Worm (Caenorhabditis elegans) whole organism, young adult: ENCODE measurements around the gene T21C12.4.

Experiments used
- B0035.1 ChIP-seq: sonication (generic microtip); optimal IDR thresholded peaks from 2 replicates; lab custom pipeline; 2016; ENCODE audit warnings: missing genetic modification characterization, mild to moderate bottlenecking, missing compliant biosample characterization, missing genotype, missing genetic modification reagents
- B0336.3 ChIP-seq: fragments of 200-800 bp; sonication (Bioruptor generic); IDR thresholded peaks from 2 replicates; pipeline ENCODE4 v1.3.6; 2022; ENCODE audit warnings: missing genetic modification characterization, missing compliant biosample characterization
- C06A6.2 ChIP-seq: fragments of 200-800 bp; sonication (Bioruptor generic); conservative IDR thresholded peaks from 2 replicates; pipeline ENCODE4 v1.3.6; 2022; ENCODE audit warnings: missing genetic modification characterization, missing compliant biosample characterization
- F23B12.7 ChIP-seq: sonication (generic microtip); optimal IDR thresholded peaks from 2 replicates; lab custom pipeline; 2017; ENCODE audit warnings: missing genetic modification characterization, mild to moderate bottlenecking, missing compliant biosample characterization, antibody characterized with exemption, moderate library complexity; ENCODE audit not compliant: insufficient read depth
- F39B2.1 ChIP-seq: fragments of 200-800 bp; sonication (Bioruptor generic); IDR thresholded peaks from 2 replicates; pipeline ENCODE4 v1.3.6; 2022; ENCODE audit warnings: missing genetic modification reagents, missing genetic modification characterization, missing compliant biosample characterization
- F57C9.4 ChIP-seq: sonication (generic microtip); optimal IDR thresholded peaks from 2 replicates; lab custom pipeline; 2017; ENCODE audit warnings: mild to moderate bottlenecking, missing genetic modification characterization, missing compliant biosample characterization
- Y56A3A.18 ChIP-seq: fragments of 200-800 bp; sonication (Bioruptor generic); IDR thresholded peaks from 2 replicates; pipeline ENCODE4 v1.3.6; 2022; ENCODE audit warnings: missing genetic modification reagents, missing genetic modification characterization, missing compliant biosample characterization
- attf-6 ChIP-seq: fragments of 200-800 bp; sonication (Bioruptor generic); IDR thresholded peaks from 2 replicates; pipeline ENCODE4 v1.3.6; 2022; ENCODE audit warnings: missing genetic modification reagents, missing genetic modification characterization, missing compliant biosample characterization
- ceh-100 ChIP-seq: fragments of 200-800 bp; sonication (Bioruptor generic); IDR thresholded peaks from 2 replicates; pipeline ENCODE4 v1.3.6; 2022; ENCODE audit warnings: missing genetic modification reagents, missing genetic modification characterization, missing compliant biosample characterization
- ceh-40 ChIP-seq: fragments of 200-800 bp; sonication (Bioruptor generic); IDR thresholded peaks from 2 replicates; pipeline ENCODE4 v1.3.6; 2022; ENCODE audit warnings: missing genetic modification characterization, missing compliant biosample characterization
- dox-1 ChIP-seq: fragments of 200-800 bp; sonication (Bioruptor generic); IDR thresholded peaks from 2 replicates; pipeline ENCODE4 v1.3.6; 2022; ENCODE audit warnings: missing genetic modification reagents, missing genetic modification characterization, missing compliant biosample characterization
- ets-4 ChIP-seq: fragments of 200-800 bp; sonication (Bioruptor generic); optimal IDR thresholded peaks from 2 replicates; lab custom pipeline; 2018; ENCODE audit warnings: mild to moderate bottlenecking, missing genetic modification characterization, missing compliant biosample characterization
- hrde-1 ChIP-seq: sonication (generic microtip); optimal IDR thresholded peaks from 2 replicates; lab custom pipeline; 2016; ENCODE audit warnings: missing genetic modification characterization, mild to moderate bottlenecking, missing compliant biosample characterization, moderate library complexity, missing genotype, missing genetic modification reagents, borderline replicate concordance
- let-607 ChIP-seq, 2 experiments: fragments of 200-800 bp in 1 of 2; sonication (Bioruptor generic) in 1 of 2; sonication (generic microtip) in 1 of 2; optimal IDR thresholded peaks; 2 replicates each; lab custom pipeline; 2016 to 2018; ENCODE audit warnings: mild to moderate bottlenecking in 2 of 2, missing compliant biosample characterization in 2 of 2, missing genetic modification characterization in 2 of 2, moderate library complexity in 2 of 2, missing genotype in 1 of 2
- lin-26 ChIP-seq: fragments of 200-800 bp; sonication (Bioruptor generic); IDR thresholded peaks from 2 replicates; pipeline ENCODE4 v1.3.6; 2022; ENCODE audit warnings: missing genetic modification reagents, missing genetic modification characterization, missing compliant biosample characterization
- lin-35 ChIP-seq, 3 experiments: fragments of 150-350 bp in 2 of 3; sonication (generic microtip) in 1 of 3; optimal IDR thresholded peaks; 2 replicates each; lab custom pipeline; 2014 to 2018; ENCODE audit warnings: missing biosample characterization in 3 of 3, missing genetic modification characterization in 3 of 3, missing genetic modification reagents in 3 of 3
- lir-1 ChIP-seq: fragments of 200-800 bp; sonication (Bioruptor generic); conservative IDR thresholded peaks from 2 replicates; pipeline ENCODE4 v1.3.6; 2022; ENCODE audit warnings: missing genetic modification reagents, missing genetic modification characterization, missing compliant biosample characterization
- mel-28 ChIP-seq: sonication (generic microtip); optimal IDR thresholded peaks from 2 replicates; lab custom pipeline; 2016; ENCODE audit warnings: borderline replicate concordance, mild to moderate bottlenecking, missing genetic modification characterization, missing compliant biosample characterization
- nfyb-1 ChIP-seq: fragments of 200-800 bp; sonication (Bioruptor generic); IDR thresholded peaks from 2 replicates; pipeline ENCODE4 v1.3.6; 2022; ENCODE audit warnings: missing genetic modification reagents, missing genetic modification characterization, missing compliant biosample characterization
- nhr-90 ChIP-seq: sonication (generic microtip); optimal IDR thresholded peaks from 2 replicates; lab custom pipeline; 2016; ENCODE audit warnings: missing genotype, mild to moderate bottlenecking, missing genetic modification characterization, missing compliant biosample characterization
- rcor-1 ChIP-seq: fragments of 200-800 bp; sonication (Bioruptor generic); IDR thresholded peaks from 2 replicates; pipeline ENCODE4 v1.3.6; 2022; ENCODE audit warnings: missing genetic modification reagents, missing genetic modification characterization, missing compliant biosample characterization
- sdz-38 ChIP-seq: sonication (generic microtip); optimal IDR thresholded peaks from 2 replicates; lab custom pipeline; 2016; ENCODE audit warnings: missing genotype, missing genetic modification characterization, missing compliant biosample characterization
- snpc-3.4 ChIP-seq: sonication (generic microtip); optimal IDR thresholded peaks from 2 replicates; lab custom pipeline; 2017; ENCODE audit warnings: missing genetic modification characterization, mild to moderate bottlenecking, missing compliant biosample characterization, antibody characterized with exemption, moderate library complexity, missing genotype, missing genetic modification reagents
- snpc-4 ChIP-seq, 5 experiments: fragments of 150-350 bp in 1 of 5; sonication (generic microtip) in 4 of 5; optimal IDR thresholded peaks; 2 replicates each; lab custom pipeline; 2014 to 2018; ENCODE audit warnings: missing genetic modification characterization in 5 of 5, missing biosample characterization in 3 of 5, antibody characterized with exemption in 2 of 5, mild to moderate bottlenecking in 2 of 5, missing compliant biosample characterization in 2 of 5, missing genotype in 2 of 5, moderate library complexity in 2 of 5, missing genetic modification reagents in 1 of 5
- xnd-1 ChIP-seq: sonication (generic microtip); optimal IDR thresholded peaks from 2 replicates; lab custom pipeline; 2016; ENCODE audit warnings: missing genotype, missing genetic modification reagents, missing genetic modification characterization, missing compliant biosample characterization
- zfh-2 ChIP-seq: fragments of 200-800 bp; sonication (Bioruptor generic); conservative IDR thresholded peaks from 2 replicates; pipeline ENCODE4 v1.3.6; 2022; ENCODE audit warnings: missing genetic modification reagents, missing genetic modification characterization, missing compliant biosample characterization
- zim-3 ChIP-seq: sonication (generic microtip); optimal IDR thresholded peaks from 2 replicates; lab custom pipeline; 2017; ENCODE audit warnings: mild to moderate bottlenecking, missing genetic modification characterization, moderate library complexity, missing compliant biosample characterization
- ztf-22 ChIP-seq: fragments of 200-800 bp; sonication (Bioruptor generic); optimal IDR thresholded peaks from 2 replicates; lab custom pipeline; 2018; ENCODE audit warnings: mild to moderate bottlenecking, missing genetic modification characterization, moderate library complexity, missing compliant biosample characterization
- ztf-25 ChIP-seq: fragments of 200-800 bp; sonication (Bioruptor generic); IDR thresholded peaks from 2 replicates; pipeline ENCODE4 v1.3.6; 2022; ENCODE audit warnings: missing genetic modification reagents, missing genetic modification characterization, missing compliant biosample characterization
- ztf-28 ChIP-seq: fragments of 200-800 bp; sonication (Bioruptor generic); IDR thresholded peaks from 2 replicates; pipeline ENCODE4 v1.3.6; 2022; ENCODE audit warnings: missing genetic modification reagents, missing genetic modification characterization, missing compliant biosample characterization

The T21C12.4 gene

ce11 chrIII:10592074-10592473, 34.3 kb upstream of the T21C12.4 start:
- TF ChIP-seq nhr-90 (tag; lab: Kevin White, UChicago) (no peak), snpc-4 (GFP tag; optimal IDR thresholded peaks at IDR 0.05; lab: Kevin White, UChicago) (peak; percentile 49), snpc-4 (tag; optimal IDR thresholded peaks at IDR 0.05; lab: Kevin White, UChicago) (no peak), zfh-2 (GFP tag; lab: Robert Waterston, UW) (peak; percentile 76), ceh-40 (GFP tag; lab: Robert Waterston, UW) (no peak)

- TF ChIP-seq hrde-1 (tag; lab: Kevin White, UChicago) (no peak), F57C9.4 (tag; lab: Kevin White, UChicago) (no peak), rcor-1 (no peak), B0035.1 (no peak), ets-4 (GFP tag; lab: Kevin White, UChicago) (no peak), mel-28 (tag; lab: Kevin White, UChicago) (no peak), lir-1 (no peak), ztf-22 (GFP tag; lab: Kevin White, UChicago) (no peak), snpc-3.4 (no peak), C06A6.2 (GFP tag; lab: Robert Waterston, UW) (no peak), F39B2.1 (no peak)
Observed at ce11 chrIII:10586243-10586642, 28.4 kb upstream of the T21C12.4 start, which contains the start of gene Y45F3A.5. Gene Y45F3A.5 (minus strand): TSS chrIII:10586343.

ce11 chrIII:10583483-10583882, 25.7 kb upstream of the T21C12.4 start:
- TF ChIP-seq ztf-25 (no peak), Y56A3A.18 (no peak), lin-26 (0 out of 2 replicates have a peak, but pooled peaks have one; percentile 25), let-607 (tag; optimal IDR thresholded peaks at IDR 0.05; lab: Kevin White, UChicago) (no peak), xnd-1 (tag; lab: Kevin White, UChicago) (no peak), nfyb-1 (GFP tag; lab: Robert Waterston, UW) (no peak)

- no peak for TF ChIP-seq snpc-4 (GFP tag; optimal IDR thresholded peaks at IDR 0.05; lab: Kevin White, UChicago)
- peak in 2 of 4 experiments; percentile 36 to 69 for TF ChIP-seq snpc-4 (tag; optimal IDR thresholded peaks at IDR 0.05; lab: Kevin White, UChicago)
- no peak for TF ChIP-seq B0035.1
Observed at ce11 chrIII:10580206-10580605, 22.4 kb upstream of the T21C12.4 start.

ce11 chrIII:10578873-10579272, 21.1 kb upstream of the T21C12.4 start:
- TF ChIP-seq ceh-100 (GFP tag; lab: Robert Waterston, UW) (no peak), F23B12.7 (tag; lab: Kevin White, UChicago) (no peak), attf-6 (GFP tag; lab: Robert Waterston, UW) (no peak), snpc-3.4 (no peak), hrde-1 (tag; lab: Kevin White, UChicago) (no peak), dox-1 (GFP tag; lab: Robert Waterston, UW) (no peak), B0336.3 (GFP tag; lab: Robert Waterston, UW) (no peak), sdz-38 (tag; lab: Kevin White, UChicago) (no peak), ztf-28 (no peak), lin-35 (GFP tag; optimal IDR thresholded peaks at IDR 0.05; lab: Kevin White, UChicago) (no peak), zim-3 (no peak)
